Fruit fly (Drosophila melanogaster) whole organism, adult: ENCODE data around the gene Suv3.

ENCODE experiments used
- CG33017 ChIP-seq: fragments of 200-800 bp; sonication (Bioruptor generic); optimal IDR thresholded peaks from 2 replicates; lab custom pipeline; 2018; ENCODE audit warnings: missing biosample characterization, mild to moderate bottlenecking, missing genetic modification characterization, moderate library complexity
- CG7101 ChIP-seq: fragments of 200-800 bp; sonication (Bioruptor generic); optimal IDR thresholded peaks from 2 replicates; lab custom pipeline; 2018; ENCODE audit warnings: missing biosample characterization, mild to moderate bottlenecking, missing genetic modification characterization, moderate library complexity

DNA sequence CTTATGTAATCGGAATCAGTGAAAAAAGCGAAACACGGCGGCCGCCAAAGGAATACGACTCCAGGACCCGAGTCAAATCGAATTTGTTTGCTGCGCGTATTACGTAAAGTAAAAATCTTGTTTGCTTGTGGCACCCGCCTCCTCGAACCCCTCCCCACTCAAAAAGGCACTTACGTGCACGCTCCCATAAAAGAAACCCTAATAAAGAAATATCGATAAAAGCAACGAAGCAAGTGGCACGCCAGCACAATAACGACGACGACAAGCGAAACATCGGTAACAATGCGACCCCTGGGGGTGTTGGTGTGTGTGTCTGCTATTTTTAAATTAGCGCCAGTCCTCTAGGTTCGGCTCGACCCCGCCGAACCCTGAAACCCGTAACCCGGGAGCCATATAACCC, 29.1 kb upstream of the Suv3 start:
- no peak for TF ChIP-seq CG33017 (tag; lab: Kevin White, UChicago)
- no peak for TF ChIP-seq CG7101 (tag; lab: Kevin White, UChicago)
